Worm (Caenorhabditis elegans): ENCODE data around the gene nspc-17.

ce11 chrX:14560297-14560680 is 35.3 kb upstream of the nspc-17 start:
- no peak for TF ChIP-seq eor-1 (tag; optimal IDR thresholded peaks at IDR 0.05)
- peak; percentile 82 for TF ChIP-seq ceh-28 (tag; optimal IDR thresholded peaks at IDR 0.05)
- TF ChIP-seq elt-3 (tag; optimal IDR thresholded peaks at IDR 0.05) = peak in 2 of 3 experiments; percentile 6 to 53
- peak; percentile 97 for TF ChIP-seq unc-62 (GFP tag; optimal IDR thresholded peaks at IDR 0.05)
- TF ChIP-seq ama-1 (optimal IDR thresholded peaks at IDR 0.05) = no peak
- TF ChIP-seq pqm-1 (tag; optimal IDR thresholded peaks at IDR 0.05) = peak; percentile 85
- peak; percentile 99 for TF ChIP-seq pha-4 (tag; optimal IDR thresholded peaks at IDR 0.05)
- TF ChIP-seq snpc-4 (tag; optimal IDR thresholded peaks at IDR 0.05) = peak; percentile 63
- TF ChIP-seq lin-39 (tag; optimal IDR thresholded peaks at IDR 0.05) = peak; percentile 92

Measured in whole organism, L3 larva.